Worm (Caenorhabditis elegans) whole organism, young adult: ENCODE results near the gene F49C12.4.
"Not testable (repeated sequence)": the region's sequence is repeated elsewhere in the genome, so short reads cannot be mapped to it uniquely, and the experiment has no call there.

Experiments
- B0035.1 ChIP-seq: sonication (generic microtip); optimal IDR thresholded peaks from 2 replicates; lab custom pipeline; 2016; ENCODE audit warnings: missing genetic modification characterization, mild to moderate bottlenecking, missing compliant biosample characterization, missing genotype, missing genetic modification reagents
- C17E4.6 ChIP-seq: fragments of 200-800 bp; sonication (Bioruptor generic); IDR thresholded peaks from 2 replicates; pipeline ENCODE4 v1.3.6; 2022; ENCODE audit warnings: missing genetic modification reagents, missing genetic modification characterization, missing compliant biosample characterization
- F10E7.11 ChIP-seq: sonication (generic microtip); optimal IDR thresholded peaks from 2 replicates; lab custom pipeline; 2017; ENCODE audit warnings: mild to moderate bottlenecking, missing genetic modification characterization, moderate library complexity, missing compliant biosample characterization
- F57C9.4 ChIP-seq: sonication (generic microtip); optimal IDR thresholded peaks from 2 replicates; lab custom pipeline; 2017; ENCODE audit warnings: mild to moderate bottlenecking, missing genetic modification characterization, missing compliant biosample characterization
- Y67H2A.10 ChIP-seq: fragments of 200-800 bp; sonication (Bioruptor generic); conservative IDR thresholded peaks from 2 replicates; pipeline ENCODE4 v1.3.6; 2022; ENCODE audit warnings: missing genetic modification reagents, missing genetic modification characterization, missing compliant biosample characterization
- akir-1 ChIP-seq: fragments of 200-800 bp; sonication (Bioruptor generic); optimal IDR thresholded peaks from 2 replicates; lab custom pipeline; 2018; ENCODE audit warnings: mild to moderate bottlenecking, missing genetic modification characterization, moderate library complexity, missing compliant biosample characterization
- ama-1 ChIP-seq, 3 experiments: fragments of 150-350 bp in 1 of 3; sonication (generic microtip) in 2 of 3; optimal IDR thresholded peaks; 2 replicates each; lab custom pipeline; 2014 to 2018; ENCODE audit warnings: missing biosample characterization in 2 of 3, missing genetic modification characterization in 2 of 3, missing genetic modification reagents in 2 of 3
- atf-7 ChIP-seq: sonication (generic microtip); optimal IDR thresholded peaks from 2 replicates; lab custom pipeline; 2017; ENCODE audit warnings: mild to moderate bottlenecking, missing genetic modification characterization, missing compliant biosample characterization
- athp-1 ChIP-seq: sonication (generic microtip); optimal IDR thresholded peaks from 2 replicates; lab custom pipeline; 2017; ENCODE audit warnings: mild to moderate bottlenecking, missing genetic modification characterization, missing compliant biosample characterization
- attf-6 ChIP-seq: fragments of 200-800 bp; sonication (Bioruptor generic); IDR thresholded peaks from 2 replicates; pipeline ENCODE4 v1.3.6; 2022; ENCODE audit warnings: missing genetic modification reagents, missing genetic modification characterization, missing compliant biosample characterization
- cebp-1 ChIP-seq, 2 experiments: fragments of 200-800 bp in 1 of 2; sonication (Bioruptor generic) in 1 of 2; sonication (generic microtip) in 1 of 2; IDR thresholded peaks in 1 of 2; optimal IDR thresholded peaks in 1 of 2; 2 replicates each; pipeline versions ENCODE4 v1.3.6 to Lab custom; 2017 to 2022; ENCODE audit warnings: missing compliant biosample characterization in 2 of 2, missing genetic modification characterization in 2 of 2, mild to moderate bottlenecking in 1 of 2, missing genetic modification reagents in 1 of 2, moderate library complexity in 1 of 2
- cebp-2 ChIP-seq: fragments of 200-800 bp; sonication (Bioruptor generic); IDR thresholded peaks from 2 replicates; pipeline ENCODE4 v1.3.6; 2022; ENCODE audit warnings: missing genetic modification characterization, missing compliant biosample characterization
- ceh-40 ChIP-seq: fragments of 200-800 bp; sonication (Bioruptor generic); IDR thresholded peaks from 2 replicates; pipeline ENCODE4 v1.3.6; 2022; ENCODE audit warnings: missing genetic modification characterization, missing compliant biosample characterization
- dox-1 ChIP-seq: fragments of 200-800 bp; sonication (Bioruptor generic); IDR thresholded peaks from 2 replicates; pipeline ENCODE4 v1.3.6; 2022; ENCODE audit warnings: missing genetic modification reagents, missing genetic modification characterization, missing compliant biosample characterization
- dpff-1 ChIP-seq: sonication (generic microtip); optimal IDR thresholded peaks from 2 replicates; lab custom pipeline; 2017; ENCODE audit warnings: mild to moderate bottlenecking, missing genetic modification characterization, missing compliant biosample characterization
- dpl-1 ChIP-seq: fragments of 150-350 bp; optimal IDR thresholded peaks from 2 replicates; lab custom pipeline; 2014; ENCODE audit warnings: missing biosample characterization, missing genetic modification reagents, missing genetic modification characterization
- fkh-3 ChIP-seq: sonication (generic microtip); optimal IDR thresholded peaks from 2 replicates; lab custom pipeline; 2016; ENCODE audit warnings: mild to moderate bottlenecking, missing genetic modification characterization, missing compliant biosample characterization
- gei-17 ChIP-seq: fragments of 200-800 bp; sonication (Bioruptor generic); optimal IDR thresholded peaks from 2 replicates; lab custom pipeline; 2018; ENCODE audit warnings: mild to moderate bottlenecking, missing genetic modification characterization, missing compliant biosample characterization
- him-1 ChIP-seq: sonication (generic microtip); optimal IDR thresholded peaks from 2 replicates; lab custom pipeline; 2016; ENCODE audit warnings: missing genotype, missing genetic modification reagents, missing genetic modification characterization, missing compliant biosample characterization
- hmg-1.2 ChIP-seq: fragments of 200-800 bp; sonication (Bioruptor generic); IDR thresholded peaks from 2 replicates; pipeline ENCODE4 v1.3.6; 2022; ENCODE audit warnings: missing genetic modification reagents, missing genetic modification characterization, missing compliant biosample characterization
- hsf-1 ChIP-seq: fragments of 200-800 bp; sonication (Bioruptor generic); IDR thresholded peaks from 2 replicates; pipeline ENCODE4 v1.3.6; 2022; ENCODE audit warnings: missing genetic modification reagents, missing genetic modification characterization, missing compliant biosample characterization
- lag-1 ChIP-seq: fragments of 200-800 bp; sonication (Bioruptor generic); IDR thresholded peaks from 2 replicates; pipeline ENCODE4 v1.3.6; 2022; ENCODE audit warnings: missing genetic modification reagents, missing genetic modification characterization, missing compliant biosample characterization
- lin-35 ChIP-seq, 3 experiments: fragments of 150-350 bp in 2 of 3; sonication (generic microtip) in 1 of 3; optimal IDR thresholded peaks; 2 replicates each; lab custom pipeline; 2014 to 2018; ENCODE audit warnings: missing biosample characterization in 3 of 3, missing genetic modification characterization in 3 of 3, missing genetic modification reagents in 3 of 3
- mes-4 ChIP-seq: sonication (generic microtip); optimal IDR thresholded peaks from 2 replicates; lab custom pipeline; 2016; ENCODE audit warnings: missing genotype, missing genetic modification characterization, missing compliant biosample characterization
- nfya-2 ChIP-seq: fragments of 200-800 bp; sonication (Bioruptor generic); IDR thresholded peaks from 2 replicates; pipeline ENCODE4 v1.3.6; 2022; ENCODE audit warnings: missing genetic modification reagents, missing genetic modification characterization, missing compliant biosample characterization
- nhr-27 ChIP-seq: fragments of 200-800 bp; sonication (Bioruptor generic); optimal IDR thresholded peaks from 2 replicates; lab custom pipeline; 2018; ENCODE audit warnings: mild to moderate bottlenecking, missing genetic modification characterization, moderate library complexity, missing compliant biosample characterization
- nhr-80 ChIP-seq: sonication (generic microtip); optimal IDR thresholded peaks from 2 replicates; lab custom pipeline; 2016; ENCODE audit warnings: missing genetic modification characterization, missing compliant biosample characterization
- rcor-1 ChIP-seq: fragments of 200-800 bp; sonication (Bioruptor generic); IDR thresholded peaks from 2 replicates; pipeline ENCODE4 v1.3.6; 2022; ENCODE audit warnings: missing genetic modification reagents, missing genetic modification characterization, missing compliant biosample characterization
- snpc-3.4 ChIP-seq: sonication (generic microtip); optimal IDR thresholded peaks from 2 replicates; lab custom pipeline; 2017; ENCODE audit warnings: missing genetic modification characterization, mild to moderate bottlenecking, missing compliant biosample characterization, antibody characterized with exemption, moderate library complexity, missing genotype, missing genetic modification reagents
- tbp1 ChIP-seq: fragments of 200-800 bp; sonication (Bioruptor generic); optimal IDR thresholded peaks from 2 replicates; lab custom pipeline; 2018; ENCODE audit warnings: mild to moderate bottlenecking, missing genetic modification characterization, missing compliant biosample characterization
- ztf-18 ChIP-seq: sonication (generic microtip); optimal IDR thresholded peaks from 2 replicates; lab custom pipeline; 2016; ENCODE audit warnings: missing genotype, mild to moderate bottlenecking, missing genetic modification characterization, missing compliant biosample characterization
- ztf-28 ChIP-seq: fragments of 200-800 bp; sonication (Bioruptor generic); IDR thresholded peaks from 2 replicates; pipeline ENCODE4 v1.3.6; 2022; ENCODE audit warnings: missing genetic modification reagents, missing genetic modification characterization, missing compliant biosample characterization

Gene F49C12.4

DNA sequence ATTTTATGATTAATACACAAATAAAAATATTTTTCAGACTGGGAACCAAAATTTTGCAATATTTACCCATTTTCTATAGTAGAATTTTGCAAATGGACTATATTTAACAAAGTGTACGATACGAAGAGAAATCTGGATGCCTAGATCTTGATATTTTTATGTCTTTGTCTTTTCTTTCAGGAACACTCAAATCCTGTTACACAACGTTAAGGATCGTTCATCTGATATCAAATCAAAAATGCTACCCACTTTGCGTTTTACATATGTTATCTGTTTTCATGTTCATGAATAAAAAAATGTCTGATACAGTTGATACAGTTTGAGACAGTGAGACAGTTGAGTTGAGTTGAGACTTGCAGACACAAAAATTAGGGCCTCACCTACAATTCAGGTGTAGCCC lies 7.6 kb downstream of the F49C12.4 start, which contains the start of gene F49C12.1:
Gene F49C12.1, minus strand, starts transcription at position 70 of the 400 bp plus-strand sequence.
- TF ChIP-seq snpc-3.4 (tag; lab: Kevin White, UChicago) = no peak
- TF ChIP-seq gei-17 (GFP tag; lab: Kevin White, UChicago) = no peak
- TF ChIP-seq F10E7.11 (tag; lab: Kevin White, UChicago) = no peak
- TF ChIP-seq atf-7 (tag; lab: Kevin White, UChicago) = no peak
- no peak for TF ChIP-seq ceh-40
- TF ChIP-seq mes-4 (tag; lab: Kevin White, UChicago) = no peak
- TF ChIP-seq dpl-1 (GFP tag; lab: Kevin White, UChicago) = no peak
- no peak for TF ChIP-seq F57C9.4 (tag; lab: Kevin White, UChicago)
- no peak for TF ChIP-seq hsf-1 (GFP tag; lab: Robert Waterston, UW)
- no peak for TF ChIP-seq lag-1
- TF ChIP-seq C17E4.6 (GFP tag; lab: Robert Waterston, UW) = no peak
- TF ChIP-seq akir-1 (GFP tag; lab: Kevin White, UChicago) = no peak
- no peak for TF ChIP-seq ztf-18 (tag; lab: Kevin White, UChicago)

DNA sequence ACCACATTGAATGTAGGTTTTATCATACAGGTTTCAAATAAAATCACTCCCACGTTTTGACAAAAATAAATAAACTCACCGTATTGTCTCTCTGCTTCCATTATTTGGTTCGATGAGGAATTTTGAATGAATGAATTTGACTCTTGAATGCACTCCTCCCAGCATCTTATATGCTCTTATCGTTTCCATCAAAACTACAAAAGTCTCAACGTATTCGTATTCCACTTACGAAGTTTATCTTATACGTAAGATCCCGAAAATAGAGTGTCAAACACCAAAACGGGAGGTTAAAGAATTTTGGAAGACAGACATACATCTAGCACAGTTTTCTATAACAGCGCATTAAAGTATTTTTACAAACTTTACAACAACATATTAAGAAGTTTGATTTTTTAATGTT lies 10.1 kb downstream of the F49C12.4 start, which contains the start of gene nhr-264:
Gene nhr-264, minus strand, starts transcription at position 101 of the 400 bp plus-strand sequence.
- TF ChIP-seq rcor-1 (GFP tag; lab: Robert Waterston, UW); nhr-80 (tag; lab: Kevin White, UChicago); ama-1 (optimal IDR thresholded peaks at IDR 0.05; lab: Kevin White, UChicago); ama-1 (GFP tag; optimal IDR thresholded peaks at IDR 0.05; lab: Kevin White, UChicago): not testable (repeated sequence)

DNA sequence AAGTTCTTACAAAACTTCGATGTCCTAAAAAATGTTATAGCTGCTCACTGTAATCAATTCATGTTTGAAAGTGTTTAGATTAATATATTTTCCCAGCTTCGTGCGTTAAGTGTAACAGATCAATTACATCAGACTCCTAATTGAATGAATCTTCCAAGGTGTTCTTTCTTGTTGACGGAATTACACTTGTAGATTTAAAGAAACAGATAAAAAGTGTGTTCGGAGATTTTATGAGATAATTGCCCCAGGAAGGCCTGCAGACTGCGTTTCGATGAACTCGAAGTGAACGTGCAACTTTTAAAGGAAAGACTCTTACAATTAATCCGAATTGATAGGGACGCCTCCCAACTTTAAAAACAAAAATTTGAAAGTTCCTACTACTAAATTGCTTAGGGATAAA lies 14.3 kb downstream of the F49C12.4 start:
- TF ChIP-seq hmg-1.2 (GFP tag; lab: Robert Waterston, UW) (no peak), B0035.1 (tag; lab: Kevin White, UChicago) (no peak), nhr-27 (tag; lab: Kevin White, UChicago) (no peak), attf-6 (GFP tag; lab: Robert Waterston, UW) (no peak), mes-4 (tag; lab: Kevin White, UChicago) (no peak), cebp-2 (no peak), athp-1 (tag; lab: Kevin White, UChicago) (no peak), dox-1 (no peak), Y67H2A.10 (GFP tag; lab: Robert Waterston, UW) (no peak), tbp1 (GFP tag; lab: Kevin White, UChicago) (no peak), ceh-40 (no peak), nfya-2 (GFP tag; lab: Robert Waterston, UW) (no peak), lin-35 (GFP tag; optimal IDR thresholded peaks at IDR 0.05; lab: Kevin White, UChicago) (no peak), him-1 (no peak), cebp-1 (GFP tag; IDR thresholded peaks at IDR 0.05; lab: Robert Waterston, UW) (no peak), cebp-1 (tag; optimal IDR thresholded peaks at IDR 0.05; lab: Kevin White, UChicago) (no peak)
- TF ChIP-seq, all 124 proteins: peak for 0

DNA sequence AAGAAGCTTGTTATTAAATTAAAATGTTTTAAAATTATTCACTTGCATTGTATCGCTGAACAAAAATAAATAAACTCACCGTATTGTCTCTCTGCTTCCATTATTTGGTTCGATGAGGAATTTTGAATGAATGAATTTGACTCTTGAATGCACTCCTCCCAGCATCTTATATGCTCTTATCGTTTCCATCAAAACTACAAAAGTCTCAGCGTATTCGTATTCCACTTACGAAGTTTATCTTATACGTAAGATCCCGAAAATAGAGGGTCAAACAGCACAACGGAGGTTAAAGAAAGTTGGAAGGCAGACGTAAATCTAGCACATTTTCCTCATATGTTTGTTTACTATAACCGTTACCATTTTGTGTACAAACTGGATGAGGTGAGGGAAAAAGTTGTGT lies 17.6 kb downstream of the F49C12.4 start, which contains the start of gene nhr-267:
Gene nhr-267, minus strand, starts transcription at position 101 of the 400 bp plus-strand sequence.
- TF ChIP-seq ztf-28 (GFP tag; lab: Robert Waterston, UW); dpff-1 (tag; lab: Kevin White, UChicago); fkh-3 (tag; lab: Kevin White, UChicago): not testable (repeated sequence)
